Worm (Caenorhabditis elegans) whole organism, L4 larva: ENCODE results near the gene C25A8.5.

Experiments
- T20F7.1 ChIP-seq: fragments of 200-800 bp; sonication (Bioruptor generic); optimal IDR thresholded peaks from 2 replicates; lab custom pipeline; 2018; ENCODE audit warnings: mild to moderate bottlenecking, missing genetic modification characterization, missing compliant biosample characterization
- hif-1 ChIP-seq, 2 experiments: sonication (generic microtip); optimal IDR thresholded peaks; 2 replicates each; lab custom pipeline; 2016 to 2017; ENCODE audit warnings: missing compliant biosample characterization in 2 of 2, missing genetic modification characterization in 2 of 2, missing genetic modification reagents in 2 of 2, missing genotype in 2 of 2, mild to moderate bottlenecking in 1 of 2
- mep-1 ChIP-seq: fragments of 150-350 bp; sonication (generic microtip); optimal IDR thresholded peaks from 3 replicates; lab custom pipeline; 2014; ENCODE audit warnings: missing biosample characterization, missing genetic modification characterization
- rbr-2 ChIP-seq: sonication (generic microtip); optimal IDR thresholded peaks from 2 replicates; lab custom pipeline; 2016; ENCODE audit warnings: missing genotype, missing genetic modification characterization, missing compliant biosample characterization

DNA sequence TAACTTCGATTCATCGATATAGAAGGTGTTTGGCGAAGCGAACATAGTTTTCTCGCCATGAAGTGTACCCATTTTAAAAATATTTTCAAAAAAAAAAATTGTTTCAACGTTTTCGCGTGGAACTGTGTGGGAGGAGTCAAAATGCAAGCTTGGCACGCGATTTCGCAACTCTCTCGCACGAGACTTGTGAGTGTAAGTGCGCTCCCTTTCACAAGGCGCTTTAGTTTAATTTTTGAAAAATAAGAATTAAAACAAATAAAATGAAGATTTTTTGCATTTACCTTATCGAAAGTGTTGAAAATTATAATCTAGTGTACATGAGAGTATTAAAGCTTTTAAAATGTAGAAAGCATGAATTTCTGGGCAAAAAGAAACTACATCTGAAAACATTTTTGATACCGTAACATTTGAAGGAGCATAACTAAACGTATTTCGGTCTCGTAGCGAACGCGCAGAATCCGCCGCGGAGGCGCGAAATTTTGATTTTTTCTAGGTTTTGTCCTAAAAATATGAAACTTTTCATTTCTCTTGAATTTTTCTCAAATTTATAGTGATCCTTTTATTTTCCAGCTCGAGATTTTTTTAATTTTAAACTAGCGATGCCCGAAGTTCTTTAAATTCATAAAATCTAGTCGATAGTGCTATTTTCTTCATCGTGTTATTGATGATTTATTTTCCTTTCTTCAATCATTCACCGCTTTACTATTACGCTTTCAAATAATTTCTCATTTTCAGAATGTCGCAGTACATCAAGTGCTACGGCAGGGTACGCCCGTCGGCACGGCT is 40.4 kb downstream of the C25A8.5 start, which contains the start of the genes cogc-2 and klp-18:
- TF ChIP-seq rbr-2 (tag; lab: Kevin White, UChicago): peak; percentile 57
- peak in 1 of 2 experiments; percentile 53 for TF ChIP-seq hif-1 (tag; optimal IDR thresholded peaks at IDR 0.05; lab: Kevin White, UChicago)
- peak; percentile 72 for TF ChIP-seq T20F7.1
- peak; percentile 83 for TF ChIP-seq mep-1
